Worm (Caenorhabditis elegans): ENCODE results near the gene mans-2.

The mans-2 gene

DNA sequence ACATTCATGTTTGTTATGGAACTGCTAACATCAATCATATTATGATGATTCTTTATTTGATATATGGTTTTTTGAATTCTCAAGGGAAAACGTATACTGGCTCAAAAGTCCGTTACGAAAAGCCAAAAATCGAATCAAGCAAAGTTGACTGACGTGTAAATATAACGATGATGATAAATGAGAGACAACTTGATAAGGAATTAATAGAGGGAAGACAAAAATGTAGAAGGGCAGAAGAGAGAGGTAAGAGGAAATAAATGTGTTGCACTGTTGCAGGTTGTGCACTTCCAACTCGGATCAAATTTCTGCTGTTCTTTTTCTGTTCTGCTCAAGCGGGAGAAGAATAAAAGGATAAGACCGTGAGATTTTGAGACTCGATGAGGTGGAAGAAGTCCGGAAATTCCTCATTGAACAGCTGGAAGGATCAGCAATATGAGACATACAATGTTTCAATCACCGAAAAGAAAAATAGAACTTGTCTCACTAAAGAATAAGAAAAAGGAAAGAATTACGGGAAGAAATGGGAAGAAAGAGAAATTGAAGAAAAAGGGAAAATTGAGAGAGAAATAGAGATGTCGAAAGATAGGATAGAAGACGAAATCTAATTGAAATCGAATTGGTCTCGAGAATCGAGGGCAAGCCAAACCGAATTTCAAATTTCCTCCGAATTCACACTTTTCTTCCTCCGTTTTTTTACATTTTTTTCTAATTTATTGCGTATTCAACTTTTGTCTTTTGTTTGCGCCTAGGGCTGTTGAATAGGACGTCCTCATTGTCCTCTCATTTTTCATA lies 990 bp upstream of the mans-2 start:
- TF ChIP-seq dpl-1 (GFP tag; optimal IDR thresholded peaks at IDR 0.05) (peak; percentile 4), F10B5.3 (tag; optimal IDR thresholded peaks at IDR 0.05) (no peak), gei-8 (GFP tag; optimal IDR thresholded peaks at IDR 0.05) (no peak), lsy-2 (tag; optimal IDR thresholded peaks at IDR 0.05) (peak in 1 of 2 experiments; percentile 26), ZK546.5 (tag; optimal IDR thresholded peaks at IDR 0.05) (no peak), fkh-10 (GFP tag; optimal IDR thresholded peaks at IDR 0.05) (peak; percentile 48), aly-2 (tag; optimal IDR thresholded peaks at IDR 0.05) (no peak), ces-1 (GFP tag; optimal IDR thresholded peaks at IDR 0.05) (peak; percentile 62), unc-62 (GFP tag; optimal IDR thresholded peaks at IDR 0.05 in 1 of 2) (no peak), unc-62 (tag; optimal IDR thresholded peaks at IDR 0.05) (no peak), ceh-20 (GFP tag; IDR thresholded peaks at IDR 0.05) (peak; percentile 69), arid-1 (GFP tag; conservative IDR thresholded peaks at IDR 0.05) (no peak), nhr-6 (tag; optimal IDR thresholded peaks at IDR 0.05) (peak; percentile 65), spr-1 (tag; optimal IDR thresholded peaks at IDR 0.05) (no peak), daf-16 (GFP tag; optimal IDR thresholded peaks at IDR 0.05) (no peak), daf-16 (tag; optimal IDR thresholded peaks at IDR 0.05) (peak; percentile 22), aha-1 (tag) (peak; percentile 3), pqm-1 (tag; optimal IDR thresholded peaks at IDR 0.05) (peak; percentile 61), nhr-28 (tag; optimal IDR thresholded peaks at IDR 0.05) (peak; percentile 25), dmd-6 (GFP tag; IDR thresholded peaks at IDR 0.05) (peak; percentile 62), tag-97 (GFP tag; IDR thresholded peaks at IDR 0.05) (no peak), dmd-8 (GFP tag; IDR thresholded peaks at IDR 0.05) (no peak), nhr-42 (GFP tag; IDR thresholded peaks at IDR 0.05) (no peak), hlh-11 (tag; optimal IDR thresholded peaks at IDR 0.05) (peak; percentile 0), daf-8 (GFP tag; IDR thresholded peaks at IDR 0.05) (no peak)

DNA sequence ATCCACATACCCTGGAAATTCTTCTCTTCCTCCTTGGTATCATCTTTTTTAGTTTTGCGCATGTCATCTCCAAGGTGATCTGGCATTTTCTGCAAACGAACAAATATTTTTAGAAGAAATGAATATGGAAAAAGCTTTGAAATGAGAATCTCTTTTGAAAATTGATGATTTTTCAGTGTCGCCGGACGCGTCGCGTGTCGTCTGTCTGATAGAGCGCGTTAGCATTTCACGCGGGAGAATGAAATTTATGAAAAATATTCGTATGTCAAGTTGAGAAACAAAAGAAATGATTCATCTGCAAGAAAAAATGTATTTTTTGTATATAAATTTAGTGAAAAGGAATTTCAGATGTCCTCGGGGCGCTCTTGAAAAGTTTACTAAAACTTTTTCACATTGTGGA lies 3.0 kb downstream of the mans-2 start, which contains the start of gene rpt-1:
TSS of gene rpt-1 (minus strand) at position 89 of the 400 bp plus-strand sequence.
- TF ChIP-seq dve-1 (tag; optimal IDR thresholded peaks at IDR 0.05; ENCODE audit: insufficient read depth) (peak; percentile 43), unc-130 (GFP tag; optimal IDR thresholded peaks at IDR 0.05) (peak; percentile 5), nhr-6 (tag; optimal IDR thresholded peaks at IDR 0.05) (peak; percentile 99), F26F4.8 (GFP tag; conservative IDR thresholded peaks at IDR 0.05) (no peak), lsy-2 (tag; optimal IDR thresholded peaks at IDR 0.05) (peak in 1 of 2 experiments; percentile 80), daf-16 (GFP tag; optimal IDR thresholded peaks at IDR 0.05) (no peak), daf-16 (tag; optimal IDR thresholded peaks at IDR 0.05) (peak; percentile 11), nhr-11 (tag; optimal IDR thresholded peaks at IDR 0.05) (peak; percentile 13), T20F7.1 (GFP tag; optimal IDR thresholded peaks at IDR 0.05) (peak; percentile 3), spr-1 (tag; optimal IDR thresholded peaks at IDR 0.05) (no peak), mep-1 (tag; optimal IDR thresholded peaks at IDR 0.05) (peak; percentile 40), hmg-1.1 (GFP tag; IDR thresholded peaks at IDR 0.05) (peak; percentile 44; the same call in 1 of the 2 replicates), ceh-28 (tag; optimal IDR thresholded peaks at IDR 0.05) (no peak), T26A8.4 (GFP tag; IDR thresholded peaks at IDR 0.05) (no peak), mes-2 (tag; optimal IDR thresholded peaks at IDR 0.05; ENCODE audit: poor library complexity, severe bottlenecking) (peak; percentile 79), dpl-1 (GFP tag; optimal IDR thresholded peaks at IDR 0.05) (peak; percentile 90), egl-27 (tag; optimal IDR thresholded peaks at IDR 0.05) (no peak), nhr-102 (tag; optimal IDR thresholded peaks at IDR 0.05) (peak; percentile 18), aha-1 (tag) (peak; percentile 90), hif-1 (tag; optimal IDR thresholded peaks at IDR 0.05) (peak in 1 of 2 experiments; percentile 20), nhr-28 (tag; optimal IDR thresholded peaks at IDR 0.05) (peak; percentile 14), lin-13 (GFP tag; optimal IDR thresholded peaks at IDR 0.05) (peak; percentile 57), nhr-41 (GFP tag; IDR thresholded peaks at IDR 0.05) (no peak), set-16 (GFP tag; IDR thresholded peaks at IDR 0.05) (no peak), Y5F2A.4 (GFP tag; optimal IDR thresholded peaks at IDR 0.05) (no peak), lin-38 (GFP tag; IDR thresholded peaks at IDR 0.05) (peak; percentile 89), duxl-1 (tag; optimal IDR thresholded peaks at IDR 0.05; ENCODE audit: poor library complexity) (no peak), ceh-20 (GFP tag; IDR thresholded peaks at IDR 0.05) (no peak), rbr-2 (tag; optimal IDR thresholded peaks at IDR 0.05) (peak; percentile 39), hlh-30 (tag; optimal IDR thresholded peaks at IDR 0.05; ENCODE audit: insufficient read depth) (peak; percentile 82), snpc-4 (tag; optimal IDR thresholded peaks at IDR 0.05) (peak; percentile 60), lir-3 (tag; optimal IDR thresholded peaks at IDR 0.05) (no peak), F37D6.2 (tag; optimal IDR thresholded peaks at IDR 0.05) (no peak)

All from whole organism, L4 larva.